Fruit fly (Drosophila melanogaster) whole organism, embryonic: ENCODE measurements around the gene spn-E.
A peak's percentile ranks its signal among the peaks of the same experiment; 100 is the strongest.

Experiments
- ATbp ChIP-seq: fragments of 200-800 bp; sonication (Bioruptor generic); optimal IDR thresholded peaks from 2 replicates; lab custom pipeline; 2017; ENCODE audit warnings: missing biosample characterization, mild to moderate bottlenecking, missing genetic modification characterization, missing genetic modification reagents
- Aef1 ChIP-seq: fragments of 200-800 bp; sonication (Bioruptor generic); IDR thresholded peaks from 3 replicates; pipeline ENCODE4 v1.3.6; 2022; ENCODE audit warnings: missing biosample characterization, missing genetic modification characterization
- Awh ChIP-seq: fragments of 200-800 bp; sonication (Bioruptor generic); IDR thresholded peaks from 2 replicates; pipeline ENCODE4, ENCODE4 v1.3.6; 2022; ENCODE audit warnings: missing biosample characterization, missing genetic modification characterization
- CG10147 ChIP-seq: fragments of 200-800 bp; sonication (Bioruptor generic); optimal IDR thresholded peaks from 2 replicates; lab custom pipeline; 2019; ENCODE audit warnings: missing biosample characterization, mild to moderate bottlenecking, missing genetic modification characterization, moderate library complexity
- CG1024 ChIP-seq: fragments of 200-800 bp; sonication (Bioruptor generic); IDR thresholded peaks from 2 replicates; pipeline ENCODE4 v1.3.6; 2022; ENCODE audit warnings: missing biosample characterization, missing genetic modification characterization
- CG10431 ChIP-seq: fragments of 200-800 bp; sonication (Bioruptor generic); optimal IDR thresholded peaks from 3 replicates; lab custom pipeline; 2018; ENCODE audit warnings: missing biosample characterization, mild to moderate bottlenecking, missing genetic modification characterization
- CG12391 ChIP-seq: fragments of 200-800 bp; sonication (Bioruptor generic); optimal IDR thresholded peaks from 3 replicates; lab custom pipeline; 2018; ENCODE audit warnings: missing biosample characterization, mild to moderate bottlenecking, missing genetic modification characterization, moderate library complexity
- CG12744 ChIP-seq: fragments of 200-800 bp; sonication (Bioruptor generic); optimal IDR thresholded peaks from 2 replicates; lab custom pipeline; 2016; ENCODE audit warnings: missing biosample characterization, missing genetic modification characterization
- CG12942 ChIP-seq: fragments of 200-800 bp; sonication (Bioruptor generic); optimal IDR thresholded peaks from 3 replicates; lab custom pipeline; 2016; ENCODE audit warnings: missing biosample characterization, missing genetic modification characterization
- CG15601 ChIP-seq: fragments of 200-800 bp; sonication (Bioruptor generic); optimal IDR thresholded peaks from 3 replicates; lab custom pipeline; 2019; ENCODE audit warnings: missing biosample characterization, mild to moderate bottlenecking, missing genetic modification characterization, moderate library complexity
- CG15696 ChIP-seq: fragments of 200-800 bp; sonication (Bioruptor generic); optimal IDR thresholded peaks from 2 replicates; lab custom pipeline; 2019; ENCODE audit warnings: missing biosample characterization, mild to moderate bottlenecking, missing genetic modification characterization, moderate library complexity
- CG1647 ChIP-seq: fragments of 200-800 bp; sonication (Bioruptor generic); optimal IDR thresholded peaks from 3 replicates; lab custom pipeline; 2016; ENCODE audit warnings: missing biosample characterization, missing genetic modification characterization
- CG18619 ChIP-seq: fragments of 200-800 bp; sonication (Bioruptor generic); optimal IDR thresholded peaks from 3 replicates; lab custom pipeline; 2017; ENCODE audit warnings: missing biosample characterization, mild to moderate bottlenecking, missing genetic modification characterization
- CG2116 ChIP-seq: fragments of 200-800 bp; sonication (Bioruptor generic); optimal IDR thresholded peaks from 3 replicates; lab custom pipeline; 2018; ENCODE audit warnings: missing biosample characterization, mild to moderate bottlenecking, missing genetic modification characterization
- CG2199 ChIP-seq: fragments of 200-800 bp; sonication (Bioruptor generic); IDR thresholded peaks from 3 replicates; pipeline ENCODE4 v1.3.6; 2022; ENCODE audit warnings: missing biosample characterization, missing genetic modification characterization
- CG34224 ChIP-seq: fragments of 200-800 bp; sonication (Bioruptor generic); IDR thresholded peaks from 3 replicates; pipeline ENCODE4 v1.3.6; 2022; ENCODE audit warnings: missing biosample characterization, missing genetic modification characterization; ENCODE audit not compliant: partially characterized antibody
- CG3838 ChIP-seq: fragments of 200-800 bp; sonication (Bioruptor generic); optimal IDR thresholded peaks from 3 replicates; lab custom pipeline; 2016; ENCODE audit warnings: missing biosample characterization, missing genetic modification characterization
- CG3847 ChIP-seq: fragments of 200-800 bp; sonication (Bioruptor generic); IDR thresholded peaks from 2 replicates; pipeline ENCODE4 v1.3.6; 2022; ENCODE audit warnings: missing biosample characterization, missing genetic modification characterization
- CG4404 ChIP-seq: fragments of 200-800 bp; sonication (Bioruptor generic); IDR thresholded peaks from 2 replicates; pipeline ENCODE4 v1.3.6; 2022; ENCODE audit warnings: missing biosample characterization, missing genetic modification characterization
- CG5953 ChIP-seq: fragments of 200-800 bp; sonication (Bioruptor generic); IDR thresholded peaks from 2 replicates; pipeline ENCODE4 v1.3.6; 2022; ENCODE audit warnings: missing biosample characterization, missing genetic modification characterization
- CG6272 ChIP-seq: fragments of 200-800 bp; sonication (Bioruptor generic); IDR thresholded peaks from 2 replicates; pipeline ENCODE4 v1.3.6; 2022; ENCODE audit warnings: missing biosample characterization, missing genetic modification characterization
- CG6813 ChIP-seq: fragments of 200-800 bp; sonication (Bioruptor generic); optimal IDR thresholded peaks from 2 replicates; lab custom pipeline; 2017; ENCODE audit warnings: missing biosample characterization, missing genetic modification characterization, mild to moderate bottlenecking, moderate library complexity, missing genetic modification reagents
- CG8944 ChIP-seq: fragments of 200-800 bp; sonication (Bioruptor generic); optimal IDR thresholded peaks from 3 replicates; lab custom pipeline; 2016; ENCODE audit warnings: missing biosample characterization, missing genetic modification characterization
- CG9797 ChIP-seq: fragments of 200-800 bp; sonication (Bioruptor generic); optimal IDR thresholded peaks from 3 replicates; lab custom pipeline; 2018; ENCODE audit warnings: missing biosample characterization, mild to moderate bottlenecking, missing genetic modification characterization
- Dbx ChIP-seq: fragments of 200-800 bp; sonication (Bioruptor generic); IDR thresholded peaks from 3 replicates; pipeline ENCODE4 v1.3.6; 2022; ENCODE audit warnings: missing biosample characterization, missing genetic modification characterization
- Kr ChIP-seq: fragments of 200-800 bp; sonication (Bioruptor generic); optimal IDR thresholded peaks from 2 replicates; lab custom pipeline; 2017; ENCODE audit warnings: missing biosample characterization, mild to moderate bottlenecking, missing genetic modification characterization
- Lim3 ChIP-seq: fragments of 200-800 bp; sonication (Bioruptor generic); IDR thresholded peaks from 2 replicates; pipeline ENCODE4 v1.3.6; 2022; ENCODE audit warnings: missing biosample characterization, missing genetic modification characterization
- Lpt ChIP-seq: fragments of >200 bp; optimal IDR thresholded peaks from 2 replicates; lab custom pipeline; 2018; ENCODE audit warnings: missing biosample characterization, missing genetic modification characterization
- MTF-1 ChIP-seq: fragments of 200-800 bp; sonication (Bioruptor generic); optimal IDR thresholded peaks from 2 replicates; lab custom pipeline; 2018; ENCODE audit warnings: missing biosample characterization, mild to moderate bottlenecking, missing genetic modification characterization, borderline replicate concordance
- Max ChIP-seq: fragments of 200-800 bp; sonication (Bioruptor generic); optimal IDR thresholded peaks from 2 replicates; lab custom pipeline; 2016; ENCODE audit warnings: missing biosample characterization, mild to moderate bottlenecking, missing genetic modification characterization
- Opbp ChIP-seq: fragments of 200-800 bp; sonication (Bioruptor generic); IDR thresholded peaks from 3 replicates; pipeline ENCODE4 v1.3.6; 2022; ENCODE audit warnings: missing biosample characterization, missing genetic modification characterization; ENCODE audit not compliant: partially characterized antibody
- PHDP ChIP-seq: fragments of 200-800 bp; sonication (Bioruptor generic); optimal IDR thresholded peaks from 3 replicates; lab custom pipeline; 2018; ENCODE audit warnings: missing biosample characterization, mild to moderate bottlenecking, missing genetic modification characterization, moderate library complexity
- Sox102F ChIP-seq: fragments of 200-800 bp; sonication (Bioruptor generic); optimal IDR thresholded peaks from 2 replicates; lab custom pipeline; 2018; ENCODE audit warnings: missing biosample characterization, mild to moderate bottlenecking, missing genetic modification characterization, moderate library complexity
- Xrp1 ChIP-seq: fragments of 200-800 bp; sonication (Bioruptor generic); IDR thresholded peaks from 2 replicates; pipeline ENCODE4 v1.3.6; 2022; ENCODE audit warnings: missing biosample characterization, missing genetic modification characterization
- ap ChIP-seq: fragments of 200-800 bp; sonication (Bioruptor generic); IDR thresholded peaks from 2 replicates; pipeline ENCODE4 v1.3.6; 2022; ENCODE audit warnings: missing biosample characterization, missing genetic modification characterization
- ara ChIP-seq: fragments of 200-800 bp; sonication (Bioruptor generic); IDR thresholded peaks from 2 replicates; pipeline ENCODE4 v1.3.6; 2022; ENCODE audit warnings: missing biosample characterization, missing genetic modification characterization
- bigmax ChIP-seq: fragments of 200-800 bp; sonication (Bioruptor generic); optimal IDR thresholded peaks from 2 replicates; lab custom pipeline; 2018; ENCODE audit warnings: missing biosample characterization, mild to moderate bottlenecking, missing genetic modification characterization
- ci ChIP-seq: fragments of 200-800 bp; sonication (Bioruptor generic); IDR thresholded peaks from 3 replicates; pipeline ENCODE4 v1.3.6; 2022; ENCODE audit warnings: missing biosample characterization, missing genetic modification characterization
- crp ChIP-seq, 2 experiments: fragments of 200-800 bp; sonication (Bioruptor generic); optimal IDR thresholded peaks; 2 replicates in 1 of 2; 3 replicates in 1 of 2; lab custom pipeline; 2017; ENCODE audit warnings: missing biosample characterization in 2 of 2, missing genetic modification characterization in 2 of 2, mild to moderate bottlenecking in 1 of 2, moderate library complexity in 1 of 2
- danr ChIP-seq: fragments of 200-800 bp; sonication (Bioruptor generic); IDR thresholded peaks from 2 replicates; pipeline ENCODE4 v1.3.6; 2022; ENCODE audit warnings: missing biosample characterization, missing genetic modification characterization
- disco-r ChIP-seq: fragments of 200-800 bp; sonication (Bioruptor generic); optimal IDR thresholded peaks from 2 replicates; lab custom pipeline; 2016; ENCODE audit warnings: missing biosample characterization, missing genetic modification characterization
- gt ChIP-seq: fragments of 200-800 bp; sonication (Bioruptor generic); IDR thresholded peaks from 2 replicates; pipeline ENCODE4 v1.3.6; 2022; ENCODE audit warnings: missing biosample characterization, missing genetic modification characterization
- jing ChIP-seq: fragments of 200-800 bp; sonication (Bioruptor generic); optimal IDR thresholded peaks from 2 replicates; lab custom pipeline; 2018; ENCODE audit warnings: missing biosample characterization, mild to moderate bottlenecking, missing genetic modification characterization
- pb ChIP-seq: fragments of 200-800 bp; sonication (Bioruptor generic); optimal IDR thresholded peaks from 3 replicates; lab custom pipeline; 2016; ENCODE audit warnings: missing biosample characterization, missing genetic modification characterization
- prd ChIP-seq, 3 experiments: fragments of >200 bp in 2 of 3; fragments of 200-800 bp in 1 of 3; sonication (Bioruptor generic) in 1 of 3; optimal IDR thresholded peaks in 2 of 3; IDR thresholded peaks in 1 of 3; 2 replicates in 2 of 3; 3 replicates in 1 of 3; pipeline versions ENCODE4 v1.3.6 to Lab custom; 2017 to 2022; ENCODE audit warnings: missing biosample characterization in 1 of 3, missing genetic modification characterization in 1 of 3
- pros ChIP-seq: fragments of 200-800 bp; sonication (Bioruptor generic); optimal IDR thresholded peaks from 3 replicates; lab custom pipeline; 2019; ENCODE audit warnings: missing biosample characterization, mild to moderate bottlenecking, missing genetic modification characterization, moderate library complexity
- repo ChIP-seq: fragments of 200-800 bp; sonication (Bioruptor generic); optimal IDR thresholded peaks from 2 replicates; lab custom pipeline; 2016; ENCODE audit warnings: missing biosample characterization, missing genetic modification characterization
- sr ChIP-seq: fragments of 200-800 bp; sonication (Bioruptor generic); IDR thresholded peaks from 3 replicates; pipeline ENCODE4 v1.3.6; 2022; ENCODE audit warnings: missing biosample characterization, missing genetic modification characterization
- wek ChIP-seq: fragments of 200-800 bp; sonication (Bioruptor generic); optimal IDR thresholded peaks from 3 replicates; lab custom pipeline; 2018; ENCODE audit warnings: missing biosample characterization, mild to moderate bottlenecking, missing genetic modification characterization, moderate library complexity
- zen2 ChIP-seq: fragments of 200-800 bp; sonication (Bioruptor generic); IDR thresholded peaks from 3 replicates; pipeline ENCODE4 v1.3.6; 2022; ENCODE audit warnings: missing biosample characterization, missing genetic modification characterization; ENCODE audit not compliant: partially characterized antibody

The spn-E gene

DNA sequence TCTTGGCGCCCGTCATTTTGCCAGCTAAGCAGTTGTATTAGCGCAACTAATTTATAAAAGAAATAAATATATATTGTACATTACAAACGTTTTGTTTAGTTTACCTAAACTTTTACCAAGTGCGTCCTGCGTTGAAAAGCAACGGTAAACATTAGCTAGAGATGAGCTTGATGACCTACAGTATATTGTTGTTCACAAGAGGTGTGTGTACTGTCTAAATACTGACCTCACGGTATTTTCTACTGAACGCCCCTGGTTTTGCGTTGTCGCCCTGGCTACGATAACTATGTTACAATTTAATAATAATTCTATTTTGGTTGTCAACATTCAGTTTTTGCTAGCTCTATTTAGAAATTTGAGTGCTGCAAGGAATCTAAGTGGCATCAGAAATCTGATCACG, 44.8 kb upstream of the spn-E start, which contains the start of gene Acyp2 (continued):
- peak; percentile 63; the same call in 2 of the 3 replicates for TF ChIP-seq Dbx (GFP tag; lab: Robert Waterston, UW)
- TF ChIP-seq CG9797, result peak; percentile 51
- no peak for TF ChIP-seq CG18619 (GFP tag; lab: Kevin White, UChicago)
- peak; percentile 75; the same call in 2 of the 3 replicates for TF ChIP-seq CG2199
- TF ChIP-seq CG8944 (GFP tag; lab: Kevin White, UChicago), result peak; percentile 29
- TF ChIP-seq CG12744 (GFP tag; lab: Kevin White, UChicago), result no peak
- TF ChIP-seq repo, result no peak
- no peak for TF ChIP-seq disco-r (GFP tag; lab: Kevin White, UChicago)
- TF ChIP-seq ara, result no peak
- TF ChIP-seq ATbp (GFP tag; lab: Kevin White, UChicago), result no peak
- TF ChIP-seq jing (GFP tag; lab: Kevin White, UChicago), result no peak
- no peak for TF ChIP-seq zen2 (GFP tag; lab: Robert Waterston, UW)
- no peak for TF ChIP-seq pros (GFP tag; lab: Kevin White, UChicago)
- no peak for TF ChIP-seq gt (GFP tag; lab: Robert Waterston, UW)
- no peak for TF ChIP-seq CG6813 (GFP tag; lab: Kevin White, UChicago)
- TF ChIP-seq MTF-1 (GFP tag; lab: Kevin White, UChicago), result no peak
- TF ChIP-seq CG34224 (GFP tag; lab: Robert Waterston, UW), result peak; percentile 40; the same call in 2 of the 3 replicates
- no peak for TF ChIP-seq Xrp1 (GFP tag; lab: Robert Waterston, UW)
- TF ChIP-seq prd (optimal IDR thresholded peaks at IDR 0.05; lab: Kevin White, UChicago), result no peak
- peak; percentile 43; the same call in 1 of the 3 replicates for TF ChIP-seq prd (GFP tag; IDR thresholded peaks at IDR 0.05; lab: Robert Waterston, UW)
- TF ChIP-seq CG2116, result peak; percentile 41
- TF ChIP-seq Opbp, result peak; percentile 59; the same call in 1 of the 3 replicates
- no peak for TF ChIP-seq CG15696
- TF ChIP-seq sr (GFP tag; lab: Robert Waterston, UW), result no peak
- TF ChIP-seq ci, result peak; percentile 37; the same call in 1 of the 3 replicates
- TF ChIP-seq Awh (GFP tag; lab: Robert Waterston, UW), result no peak
- TF ChIP-seq CG10147 (GFP tag; lab: Kevin White, UChicago), result no peak
- TF ChIP-seq Kr (GFP tag; lab: Kevin White, UChicago), result no peak
- peak; percentile 25; the same call in 1 of the 2 replicates for TF ChIP-seq CG3847 (GFP tag; lab: Robert Waterston, UW)
- TF ChIP-seq CG15601 (tag; lab: Kevin White, UChicago), result peak; percentile 31
- TF ChIP-seq CG1647, result no peak
- no peak for TF ChIP-seq PHDP (tag; lab: Kevin White, UChicago)
- TF ChIP-seq Aef1 (GFP tag; lab: Robert Waterston, UW), result no peak
- no peak for TF ChIP-seq CG6272 (GFP tag; lab: Robert Waterston, UW)
- TF ChIP-seq bigmax, result no peak
- TF ChIP-seq CG1024 (GFP tag; lab: Robert Waterston, UW), result no peak
- peak; percentile 41 for TF ChIP-seq CG12391
- TF ChIP-seq CG5953 (GFP tag; lab: Robert Waterston, UW), result no peak
- no peak for TF ChIP-seq wek (GFP tag; lab: Kevin White, UChicago)
- TF ChIP-seq ap (GFP tag; lab: Robert Waterston, UW), result no peak
- peak; percentile 28 for TF ChIP-seq CG12942 (GFP tag; lab: Kevin White, UChicago)
- no peak for TF ChIP-seq Sox102F
- no peak for TF ChIP-seq CG3838
- TF ChIP-seq pb (GFP tag; lab: Kevin White, UChicago), result no peak
- TF ChIP-seq CG4404, result no peak
- TF ChIP-seq Max, result peak; percentile 34
- TF ChIP-seq Lim3, result no peak
- no peak for TF ChIP-seq danr (GFP tag; lab: Robert Waterston, UW)
- no peak for TF ChIP-seq CG10431 (GFP tag; lab: Kevin White, UChicago)
- no peak for TF ChIP-seq crp (GFP tag; optimal IDR thresholded peaks at IDR 0.05; lab: Kevin White, UChicago)
- no peak for TF ChIP-seq Lpt (GFP tag; lab: Kevin White, UChicago)
